Fruit fly (Drosophila melanogaster): ENCODE measurements around the gene CG44038.

Gene CG44038

dm6 chr3R:12244468-12245060 is 16.2 kb upstream of the CG44038 start (continued):
- TF ChIP-seq CG14710 (tag; optimal IDR thresholded peaks at IDR 0.05) (no peak), CG7928 (GFP tag; optimal IDR thresholded peaks at IDR 0.05) (no peak), org-1 (GFP tag; optimal IDR thresholded peaks at IDR 0.05) (no peak), rib (GFP tag; IDR thresholded peaks at IDR 0.05) (no peak), Hr3 (GFP tag; optimal IDR thresholded peaks at IDR 0.05) (no peak), ftz-f1 (GFP tag; optimal IDR thresholded peaks at IDR 0.05) (no peak), usp (GFP tag; optimal IDR thresholded peaks at IDR 0.05) (no peak), Xrp1 (GFP tag; IDR thresholded peaks at IDR 0.05) (no peak), HLHmδ (GFP tag; optimal IDR thresholded peaks at IDR 0.05) (no peak), nau (GFP tag; optimal IDR thresholded peaks at IDR 0.05) (no peak), CG14050 (GFP tag; IDR thresholded peaks at IDR 0.05) (no peak), fu2 (GFP tag; optimal IDR thresholded peaks at IDR 0.05) (no peak), ab (GFP tag; optimal IDR thresholded peaks at IDR 0.05) (no peak), ci (GFP tag; IDR thresholded peaks at IDR 0.05) (no peak; the same call in 2 of the 3 replicates), CG4404 (GFP tag; IDR thresholded peaks at IDR 0.05) (no peak), kni (GFP tag; optimal IDR thresholded peaks at IDR 0.05) (no peak), Bgb (GFP tag; IDR thresholded peaks at IDR 0.05; ENCODE audit: partially characterized antibody) (peak; percentile 64; the same call in 1 of the 2 replicates), CG1832 (GFP tag; optimal IDR thresholded peaks at IDR 0.05) (peak; percentile 78), zen2 (GFP tag; IDR thresholded peaks at IDR 0.05; ENCODE audit: partially characterized antibody) (peak; percentile 27; the same call in 1 of the 3 replicates), Opbp (GFP tag; IDR thresholded peaks at IDR 0.05; ENCODE audit: partially characterized antibody) (0 out of 3 replicates have a peak, but pooled peaks have one; percentile 10), gcm2 (GFP tag; optimal IDR thresholded peaks at IDR 0.05) (no peak), sim (GFP tag; IDR thresholded peaks at IDR 0.05) (no peak), seq (GFP tag; IDR thresholded peaks at IDR 0.05) (0 out of 2 replicates have a peak, but pooled peaks have one; percentile 38), NC2β (GFP tag; optimal IDR thresholded peaks at IDR 0.05) (no peak), tx (GFP tag; optimal IDR thresholded peaks at IDR 0.05) (no peak), CG10543 (GFP tag; optimal IDR thresholded peaks at IDR 0.05) (no peak), ase (GFP tag; IDR thresholded peaks at IDR 0.05) (no peak), Lim3 (GFP tag; IDR thresholded peaks at IDR 0.05) (no peak), z (GFP tag; IDR thresholded peaks at IDR 0.05) (peak; percentile 99), CG15011 (GFP tag; optimal IDR thresholded peaks at IDR 0.05) (no peak), Lpt (GFP tag; optimal IDR thresholded peaks at IDR 0.05) (no peak), CG7556 (GFP tag; optimal IDR thresholded peaks at IDR 0.05) (no peak), CG17802 (tag; optimal IDR thresholded peaks at IDR 0.05) (no peak), mirr (GFP tag; optimal IDR thresholded peaks at IDR 0.05) (no peak), stwl (tag; optimal IDR thresholded peaks at IDR 0.05) (no peak), Hmx (GFP tag; optimal IDR thresholded peaks at IDR 0.05) (no peak), caup (GFP tag; optimal IDR thresholded peaks at IDR 0.05; ENCODE audit: severe bottlenecking) (no peak), Fer3 (tag; optimal IDR thresholded peaks at IDR 0.05) (no peak), bab2 (GFP tag; optimal IDR thresholded peaks at IDR 0.05) (no peak), otp (GFP tag; IDR thresholded peaks at IDR 0.05) (peak; percentile 58; the same call in 1 of the 3 replicates), CTCF (GFP tag; optimal IDR thresholded peaks at IDR 0.05) (peak; percentile 36), Hand (GFP tag; optimal IDR thresholded peaks at IDR 0.05) (no peak), Jarid2 (GFP tag; optimal IDR thresholded peaks at IDR 0.05) (peak; percentile 84), ind (GFP tag; optimal IDR thresholded peaks at IDR 0.05) (no peak), ato (GFP tag; IDR thresholded peaks at IDR 0.05; ENCODE audit: partially characterized antibody) (no peak), Deaf1 (tag; optimal IDR thresholded peaks at IDR 0.05) (peak; percentile 82), CG11696 (GFP tag; IDR thresholded peaks at IDR 0.05) (no peak), sug (tag; optimal IDR thresholded peaks at IDR 0.05) (no peak), pfk (GFP tag; optimal IDR thresholded peaks at IDR 0.05) (no peak), CG11093 (GFP tag; IDR thresholded peaks at IDR 0.05) (no peak)

All from whole organism, embryonic.